Worm (Caenorhabditis elegans) whole organism, L1 larva: ENCODE measurements around the gene oac-3.

Experiments used
- alr-1 ChIP-seq: fragments of 200-800 bp; sonication (Bioruptor generic); optimal IDR thresholded peaks from 2 replicates; lab custom pipeline; 2018; ENCODE audit warnings: borderline replicate concordance, mild to moderate bottlenecking, missing genetic modification characterization, missing compliant biosample characterization
- aly-2 ChIP-seq: fragments of 150-350 bp; optimal IDR thresholded peaks from 2 replicates; lab custom pipeline; 2014; ENCODE audit warnings: missing biosample characterization, missing genetic modification characterization
- ceh-82 ChIP-seq, 3 experiments: fragments of 150-350 bp in 1 of 3; sonication (generic microtip) in 2 of 3; optimal IDR thresholded peaks; 2 replicates each; lab custom pipeline; 2014 to 2017; ENCODE audit warnings: missing biosample characterization in 3 of 3, missing genetic modification characterization in 3 of 3
- ces-1 ChIP-seq: fragments of 150-350 bp; optimal IDR thresholded peaks from 2 replicates; lab custom pipeline; 2014; ENCODE audit warnings: missing biosample characterization, missing genetic modification reagents, missing genetic modification characterization
- grh-1 ChIP-seq: fragments of 200-800 bp; sonication (Bioruptor generic); IDR thresholded peaks from 2 replicates; pipeline ENCODE4 v1.3.6; 2022; ENCODE audit warnings: missing genetic modification reagents, missing genetic modification characterization, missing compliant biosample characterization
- lin-13 ChIP-seq: fragments of 150-350 bp; optimal IDR thresholded peaks from 2 replicates; lab custom pipeline; 2014; ENCODE audit warnings: missing biosample characterization, missing genetic modification reagents, missing genetic modification characterization
- lin-15B ChIP-seq: fragments of 150-350 bp; sonication (generic microtip); optimal IDR thresholded peaks from 3 replicates; lab custom pipeline; 2014; ENCODE audit warnings: missing biosample characterization, missing genetic modification characterization
- mdl-1 ChIP-seq, 2 experiments: fragments of 150-350 bp; optimal IDR thresholded peaks; 2 replicates each; lab custom pipeline; 2014 to 2017; ENCODE audit warnings: missing biosample characterization in 2 of 2, missing genetic modification characterization in 2 of 2, inconsistent platforms in 1 of 2
- nhr-11 ChIP-seq: fragments of 150-350 bp; optimal IDR thresholded peaks from 2 replicates; lab custom pipeline; 2014; ENCODE audit warnings: missing biosample characterization, missing genetic modification characterization
- nhr-237 ChIP-seq: fragments of 150-350 bp; optimal IDR thresholded peaks from 2 replicates; lab custom pipeline; 2014; ENCODE audit warnings: missing biosample characterization, missing genetic modification characterization
- nhr-28 ChIP-seq: fragments of 150-350 bp; optimal IDR thresholded peaks from 2 replicates; lab custom pipeline; 2014; ENCODE audit warnings: missing biosample characterization, missing genetic modification characterization
- skn-1 ChIP-seq: fragments of 150-350 bp; optimal IDR thresholded peaks from 2 replicates; lab custom pipeline; 2014; ENCODE audit warnings: missing biosample characterization, missing genetic modification characterization
- unc-62 ChIP-seq: fragments of 150-350 bp; optimal IDR thresholded peaks from 2 replicates; lab custom pipeline; 2014; ENCODE audit warnings: missing biosample characterization, missing genetic modification reagents, missing genetic modification characterization
- ztf-11 ChIP-seq, 2 experiments: sonication (generic microtip); optimal IDR thresholded peaks; 2 replicates each; lab custom pipeline; 2016 to 2017; ENCODE audit warnings: missing genetic modification characterization in 2 of 2, missing biosample characterization in 1 of 2, missing compliant biosample characterization in 1 of 2

DNA sequence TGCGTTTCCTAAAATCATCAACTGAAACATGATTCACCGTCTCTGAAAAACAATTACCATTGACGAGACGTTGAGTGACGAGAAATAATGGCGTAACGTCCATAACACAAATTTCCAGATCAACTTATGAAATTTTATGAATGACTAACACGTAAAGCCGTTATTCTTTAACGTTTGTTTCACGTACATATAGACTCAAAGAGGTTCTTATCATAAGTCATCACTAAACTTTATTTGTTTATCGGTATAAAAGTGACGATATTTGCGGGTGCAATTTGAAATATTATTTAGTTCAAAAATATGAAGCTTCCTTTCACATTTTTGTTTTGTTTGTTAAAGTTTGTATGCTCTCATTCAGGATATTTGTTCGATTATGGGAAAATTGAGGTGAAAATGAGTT lies at the start of gene oac-3:
- TF ChIP-seq aly-2 (tag; lab: Kevin White, UChicago) (no peak), lin-13 (GFP tag; lab: Kevin White, UChicago) (no peak), lin-15B (tag; lab: Kevin White, UChicago) (no peak), skn-1 (tag; lab: Kevin White, UChicago) (no peak), alr-1 (tag; lab: Kevin White, UChicago) (no peak), ztf-11 (tag; optimal IDR thresholded peaks at IDR 0.05; lab: Kevin White, UChicago) (no peak), nhr-28 (tag; lab: Kevin White, UChicago) (no peak), unc-62 (no peak), grh-1 (GFP tag; lab: Robert Waterston, UW) (no peak), nhr-237 (tag; lab: Kevin White, UChicago) (no peak), ces-1 (GFP tag; lab: Kevin White, UChicago) (no peak), nhr-11 (tag; lab: Kevin White, UChicago) (no peak), ceh-82 (tag; optimal IDR thresholded peaks at IDR 0.05; lab: Kevin White, UChicago) (no peak), mdl-1 (tag; optimal IDR thresholded peaks at IDR 0.05; lab: Kevin White, UChicago) (no peak)
